Worm (Caenorhabditis elegans): ENCODE measurements around the gene kel-10.

- TF ChIP-seq M03D4.4 (tag; optimal IDR thresholded peaks at IDR 0.05) (no peak), mls-2 (tag; optimal IDR thresholded peaks at IDR 0.05) (no peak)
These were observed 25.1 kb upstream of the kel-10 start for ce11 chrIII:10126375-10126774.

All from whole organism, mixed stage, embryonic.